Fruit fly (Drosophila melanogaster) whole organism, embryonic: ENCODE data around the gene Eato.
A peak's percentile ranks its signal among the peaks of the same experiment; 100 is the strongest.

Experiments used
- Asciz ChIP-seq: fragments of 200-800 bp; sonication (Bioruptor generic); optimal IDR thresholded peaks from 2 replicates; lab custom pipeline; 2017; ENCODE audit warnings: missing biosample characterization, mild to moderate bottlenecking, missing genetic modification characterization, missing genetic modification reagents
- CG10209 ChIP-seq: fragments of 200-800 bp; sonication (Bioruptor generic); optimal IDR thresholded peaks from 3 replicates; lab custom pipeline; 2017; ENCODE audit warnings: missing biosample characterization, mild to moderate bottlenecking, missing genetic modification characterization, missing genetic modification reagents
- CG11723 ChIP-seq: fragments of 200-800 bp; sonication (Bioruptor generic); optimal IDR thresholded peaks from 2 replicates; lab custom pipeline; 2017; ENCODE audit warnings: missing biosample characterization, mild to moderate bottlenecking, missing genetic modification characterization
- CG12769 ChIP-seq: fragments of 200-800 bp; sonication (Bioruptor generic); optimal IDR thresholded peaks from 2 replicates; lab custom pipeline; 2019; ENCODE audit warnings: missing biosample characterization, mild to moderate bottlenecking, missing genetic modification characterization, moderate library complexity
- CG13424 ChIP-seq: fragments of 200-800 bp; sonication (Bioruptor generic); optimal IDR thresholded peaks from 2 replicates; lab custom pipeline; 2019; ENCODE audit warnings: missing biosample characterization, mild to moderate bottlenecking, missing genetic modification characterization, moderate library complexity
- CG14860 ChIP-seq: fragments of 200-800 bp; sonication (Bioruptor generic); IDR thresholded peaks from 3 replicates; pipeline ENCODE4 v1.3.6; 2022; ENCODE audit warnings: missing biosample characterization, missing genetic modification characterization; ENCODE audit not compliant: partially characterized antibody
- CG14965 ChIP-seq: fragments of 200-800 bp; sonication (Bioruptor generic); optimal IDR thresholded peaks from 2 replicates; lab custom pipeline; 2016; ENCODE audit warnings: missing biosample characterization, missing genetic modification characterization, borderline replicate concordance
- CG1603 ChIP-seq: fragments of 200-800 bp; sonication (Bioruptor generic); optimal IDR thresholded peaks from 2 replicates; lab custom pipeline; 2019; ENCODE audit warnings: missing biosample characterization, mild to moderate bottlenecking, missing genetic modification characterization, moderate library complexity
- CG16815 ChIP-seq: fragments of 200-800 bp; sonication (Bioruptor generic); optimal IDR thresholded peaks from 3 replicates; lab custom pipeline; 2017; ENCODE audit warnings: missing biosample characterization, mild to moderate bottlenecking, missing genetic modification characterization
- CG17568 ChIP-seq: fragments of 200-800 bp; sonication (Bioruptor generic); optimal IDR thresholded peaks from 2 replicates; lab custom pipeline; 2018; ENCODE audit warnings: missing biosample characterization, mild to moderate bottlenecking, missing genetic modification characterization, moderate library complexity
- CG2678 ChIP-seq: fragments of 200-800 bp; sonication (Bioruptor generic); optimal IDR thresholded peaks from 3 replicates; lab custom pipeline; 2019; ENCODE audit warnings: missing biosample characterization, mild to moderate bottlenecking, missing genetic modification characterization, moderate library complexity
- CG31224 ChIP-seq: fragments of 200-800 bp; sonication (Bioruptor generic); IDR thresholded peaks from 2 replicates; pipeline ENCODE4 v1.3.6; 2022; ENCODE audit warnings: missing biosample characterization, missing genetic modification characterization
- CG32767 ChIP-seq: fragments of 200-800 bp; sonication (Bioruptor generic); IDR thresholded peaks from 2 replicates; pipeline ENCODE4 v1.3.6; 2022; ENCODE audit warnings: missing biosample characterization, missing genetic modification characterization
- CG34376 ChIP-seq: fragments of 200-800 bp; sonication (Bioruptor generic); optimal IDR thresholded peaks from 2 replicates; lab custom pipeline; 2018; ENCODE audit warnings: missing biosample characterization, mild to moderate bottlenecking, missing genetic modification characterization
- CG7963 ChIP-seq: fragments of 200-800 bp; sonication (Bioruptor generic); IDR thresholded peaks from 3 replicates; pipeline ENCODE4 v1.3.6; 2022; ENCODE audit warnings: missing biosample characterization, missing genetic modification characterization; ENCODE audit not compliant: partially characterized antibody
- CG8281 ChIP-seq: fragments of 200-800 bp; sonication (Bioruptor generic); optimal IDR thresholded peaks from 2 replicates; lab custom pipeline; 2018; ENCODE audit warnings: missing biosample characterization, mild to moderate bottlenecking, missing genetic modification characterization, moderate library complexity
- CG8924 ChIP-seq: fragments of 200-800 bp; optimal IDR thresholded peaks from 3 replicates; lab custom pipeline; 2019; ENCODE audit warnings: missing biosample characterization, mild to moderate bottlenecking, missing genetic modification characterization, moderate library complexity
- CG9876 ChIP-seq: fragments of 200-800 bp; sonication (Bioruptor generic); optimal IDR thresholded peaks from 2 replicates; lab custom pipeline; 2016; ENCODE audit warnings: missing biosample characterization, missing genetic modification characterization
- Dll ChIP-seq: fragments of 200-800 bp; sonication (Bioruptor generic); IDR thresholded peaks from 4 replicates; pipeline ENCODE4 v1.3.6; 2022; ENCODE audit warnings: missing biosample characterization, missing genetic modification characterization; ENCODE audit not compliant: partially characterized antibody
- Dref ChIP-seq: fragments of 200-800 bp; sonication (Bioruptor generic); IDR thresholded peaks from 2 replicates; pipeline ENCODE4 v1.3.6; 2022; ENCODE audit warnings: missing biosample characterization, missing genetic modification characterization
- H15 ChIP-seq: fragments of 200-800 bp; sonication (Bioruptor generic); IDR thresholded peaks from 3 replicates; pipeline ENCODE4 v1.3.6; 2022; ENCODE audit warnings: missing biosample characterization, missing genetic modification characterization
- HmgZ ChIP-seq: fragments of 200-800 bp; sonication (Bioruptor generic); optimal IDR thresholded peaks from 2 replicates; lab custom pipeline; 2018; ENCODE audit warnings: missing biosample characterization, mild to moderate bottlenecking, missing genetic modification characterization
- Hsf ChIP-seq: fragments of 200-800 bp; sonication (Bioruptor generic); optimal IDR thresholded peaks from 3 replicates; lab custom pipeline; 2016; ENCODE audit warnings: missing biosample characterization, missing genetic modification characterization
- NfI ChIP-seq: fragments of 200-800 bp; sonication (Bioruptor generic); optimal IDR thresholded peaks from 3 replicates; lab custom pipeline; 2018; ENCODE audit warnings: missing biosample characterization, mild to moderate bottlenecking, missing genetic modification characterization, moderate library complexity
- Opbp ChIP-seq: fragments of 200-800 bp; sonication (Bioruptor generic); IDR thresholded peaks from 3 replicates; pipeline ENCODE4 v1.3.6; 2022; ENCODE audit warnings: missing biosample characterization, missing genetic modification characterization; ENCODE audit not compliant: partially characterized antibody
- Pdp1 ChIP-seq, 2 experiments: fragments of 200-800 bp; sonication (Bioruptor generic); optimal IDR thresholded peaks; 3 replicates each; lab custom pipeline; 2016; ENCODE audit warnings: missing biosample characterization in 2 of 2, missing genetic modification characterization in 2 of 2, mild to moderate bottlenecking in 1 of 2, moderate library complexity in 1 of 2
- Poxn ChIP-seq: fragments of 200-800 bp; sonication (Bioruptor generic); IDR thresholded peaks from 2 replicates; pipeline ENCODE4 v1.3.6; 2022; ENCODE audit warnings: missing biosample characterization, missing genetic modification characterization
- Ptx1 ChIP-seq: fragments of 200-800 bp; sonication (Bioruptor generic); IDR thresholded peaks from 2 replicates; pipeline ENCODE4 v1.3.6; 2022; ENCODE audit warnings: missing biosample characterization, missing genetic modification characterization
- YL-1 ChIP-seq: fragments of 200-800 bp; sonication (Bioruptor generic); optimal IDR thresholded peaks from 3 replicates; lab custom pipeline; 2017; ENCODE audit warnings: missing biosample characterization, mild to moderate bottlenecking, missing genetic modification characterization
- ab ChIP-seq: fragments of 200-800 bp; sonication (Bioruptor generic); optimal IDR thresholded peaks from 2 replicates; lab custom pipeline; 2016; ENCODE audit warnings: missing biosample characterization, missing genetic modification characterization
- bbx ChIP-seq: fragments of 200-800 bp; sonication (Bioruptor generic); IDR thresholded peaks from 2 replicates; pipeline ENCODE4 v1.3.6; 2022; ENCODE audit warnings: missing biosample characterization, missing genetic modification characterization; ENCODE audit not compliant: partially characterized antibody
- bsh ChIP-seq, 2 experiments: fragments of 200-800 bp; sonication (Bioruptor generic); optimal IDR thresholded peaks; 2 replicates each; lab custom pipeline; 2017 to 2018; ENCODE audit warnings: mild to moderate bottlenecking in 2 of 2, missing biosample characterization in 2 of 2, missing genetic modification characterization in 2 of 2, moderate library complexity in 1 of 2
- cg ChIP-seq: fragments of 200-800 bp; sonication (Bioruptor generic); optimal IDR thresholded peaks from 3 replicates; lab custom pipeline; 2019; ENCODE audit warnings: missing biosample characterization, mild to moderate bottlenecking, missing genetic modification characterization, moderate library complexity
- da ChIP-seq: fragments of 200-800 bp; sonication (Bioruptor generic); optimal IDR thresholded peaks from 2 replicates; lab custom pipeline; 2016; ENCODE audit warnings: missing biosample characterization, missing genetic modification characterization
- dati ChIP-seq: fragments of 200-800 bp; sonication (Bioruptor generic); IDR thresholded peaks from 2 replicates; pipeline ENCODE4 v1.3.6; 2022; ENCODE audit warnings: missing biosample characterization, missing genetic modification characterization
- dimm ChIP-seq: fragments of 200-800 bp; sonication (Bioruptor generic); IDR thresholded peaks from 2 replicates; pipeline ENCODE4 v1.3.6; 2022; ENCODE audit warnings: missing biosample characterization, missing genetic modification characterization
- fd3F ChIP-seq: fragments of 200-800 bp; sonication (Bioruptor generic); optimal IDR thresholded peaks from 2 replicates; lab custom pipeline; 2018; ENCODE audit warnings: missing biosample characterization, mild to moderate bottlenecking, missing genetic modification characterization, moderate library complexity
- gcm2 ChIP-seq: fragments of 200-800 bp; sonication (Bioruptor generic); optimal IDR thresholded peaks from 2 replicates; lab custom pipeline; 2016; ENCODE audit warnings: missing biosample characterization, missing genetic modification characterization
- grn ChIP-seq: fragments of 200-800 bp; sonication (Bioruptor generic); optimal IDR thresholded peaks from 3 replicates; lab custom pipeline; 2017; ENCODE audit warnings: missing biosample characterization, missing genetic modification characterization
- gt ChIP-seq: fragments of 200-800 bp; sonication (Bioruptor generic); IDR thresholded peaks from 2 replicates; pipeline ENCODE4 v1.3.6; 2022; ENCODE audit warnings: missing biosample characterization, missing genetic modification characterization
- ken ChIP-seq: fragments of 200-800 bp; sonication (Bioruptor generic); IDR thresholded peaks from 3 replicates; pipeline ENCODE4 v1.3.6; 2022; ENCODE audit warnings: missing biosample characterization, missing genetic modification characterization
- org-1 ChIP-seq: fragments of 200-800 bp; sonication (Bioruptor generic); optimal IDR thresholded peaks from 2 replicates; lab custom pipeline; 2017; ENCODE audit warnings: missing biosample characterization, missing genetic modification characterization
- prd ChIP-seq, 3 experiments: fragments of >200 bp in 2 of 3; fragments of 200-800 bp in 1 of 3; sonication (Bioruptor generic) in 1 of 3; optimal IDR thresholded peaks in 2 of 3; IDR thresholded peaks in 1 of 3; 2 replicates in 2 of 3; 3 replicates in 1 of 3; pipeline versions ENCODE4 v1.3.6 to Lab custom; 2017 to 2022; ENCODE audit warnings: missing biosample characterization in 1 of 3, missing genetic modification characterization in 1 of 3
- row ChIP-seq: fragments of 200-800 bp; sonication (Bioruptor generic); IDR thresholded peaks from 3 replicates; pipeline ENCODE4 v1.3.6; 2022; ENCODE audit warnings: missing biosample characterization, missing genetic modification characterization
- salm ChIP-seq: fragments of 200-800 bp; sonication (Bioruptor generic); optimal IDR thresholded peaks from 2 replicates; lab custom pipeline; 2018; ENCODE audit warnings: missing biosample characterization, mild to moderate bottlenecking, missing genetic modification characterization
- sob ChIP-seq: fragments of 200-800 bp; sonication (Bioruptor generic); IDR thresholded peaks from 2 replicates; pipeline ENCODE4 v1.3.6; 2022; ENCODE audit warnings: missing biosample characterization, missing genetic modification characterization
- tap ChIP-seq: fragments of 200-800 bp; optimal IDR thresholded peaks from 3 replicates; lab custom pipeline; 2019; ENCODE audit warnings: missing biosample characterization, mild to moderate bottlenecking, missing genetic modification characterization, moderate library complexity
- toy ChIP-seq: fragments of 200-800 bp; sonication (Bioruptor generic); IDR thresholded peaks from 2 replicates; pipeline ENCODE4 v1.3.6; 2022; ENCODE audit warnings: missing biosample characterization, missing genetic modification characterization
- twi ChIP-seq: fragments of 200-800 bp; optimal IDR thresholded peaks from 2 replicates; lab custom pipeline; 2019; ENCODE audit warnings: missing biosample characterization, mild to moderate bottlenecking, missing genetic modification characterization, moderate library complexity
- usp ChIP-seq: fragments of >200 bp; optimal IDR thresholded peaks from 2 replicates; lab custom pipeline; 2017; ENCODE audit warnings: missing biosample characterization, missing genetic modification characterization

The Eato gene

DNA sequence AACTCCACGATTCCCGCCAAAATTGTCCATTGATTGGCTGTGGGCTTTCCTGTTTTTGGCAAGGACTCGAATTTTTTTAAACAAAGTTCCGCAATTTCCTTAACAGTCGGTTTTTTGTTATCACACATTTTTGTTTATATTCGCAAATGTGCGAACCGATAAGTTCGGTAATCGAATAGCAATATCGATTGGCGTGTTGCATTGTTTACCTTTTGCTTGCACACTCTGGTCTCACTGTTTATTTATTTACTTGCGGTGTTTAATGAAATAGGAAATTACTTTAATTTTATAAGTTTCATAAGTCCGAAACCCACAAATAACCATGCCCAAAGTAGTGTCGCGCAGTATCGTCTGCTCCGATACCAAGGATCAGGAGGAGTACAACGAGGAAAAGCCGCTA is 27.4 kb downstream of the Eato start, which contains the start of the genes Adat1 and CG16865 (continued):
- TF ChIP-seq gcm2 (GFP tag; lab: Kevin White, UChicago): no peak
- TF ChIP-seq Hsf (GFP tag; lab: Kevin White, UChicago): no peak
- TF ChIP-seq prd (optimal IDR thresholded peaks at IDR 0.05; lab: Kevin White, UChicago): no peak
- no peak for TF ChIP-seq prd (GFP tag; IDR thresholded peaks at IDR 0.05; lab: Robert Waterston, UW)
- peak; percentile 55 for TF ChIP-seq YL-1 (GFP tag; lab: Kevin White, UChicago)
- no peak for TF ChIP-seq HmgZ (tag; lab: Kevin White, UChicago)
- no peak for TF ChIP-seq CG8281 (tag; lab: Kevin White, UChicago)
- TF ChIP-seq Asciz: no peak
- no peak for TF ChIP-seq grn
- TF ChIP-seq CG34376 (GFP tag; lab: Kevin White, UChicago): no peak
- no peak for TF ChIP-seq twi (tag; lab: Kevin White, UChicago)
- no peak for TF ChIP-seq org-1 (GFP tag; lab: Kevin White, UChicago)
- no peak for TF ChIP-seq fd3F
- TF ChIP-seq CG2678 (tag; lab: Kevin White, UChicago): no peak
- TF ChIP-seq NfI (GFP tag; lab: Kevin White, UChicago): no peak
- TF ChIP-seq CG10209: no peak
- TF ChIP-seq H15 (GFP tag; lab: Robert Waterston, UW): no peak
- no peak for TF ChIP-seq CG31224 (GFP tag; lab: Robert Waterston, UW)
- TF ChIP-seq dati (GFP tag; lab: Robert Waterston, UW): no peak
- TF ChIP-seq Poxn (GFP tag; lab: Robert Waterston, UW): no peak
- peak; percentile 56; the same call in 1 of the 3 replicates for TF ChIP-seq CG7963
- TF ChIP-seq salm (tag; lab: Kevin White, UChicago): no peak
- TF ChIP-seq Opbp (GFP tag; lab: Robert Waterston, UW): 0 out of 3 replicates have a peak, but pooled peaks have one; percentile 31
- TF ChIP-seq CG14965 (GFP tag; lab: Kevin White, UChicago): no peak
- TF ChIP-seq CG8924: no peak
- no peak for TF ChIP-seq ken (GFP tag; lab: Robert Waterston, UW)
- no peak for TF ChIP-seq toy
- TF ChIP-seq bsh (GFP tag; optimal IDR thresholded peaks at IDR 0.05; lab: Kevin White, UChicago): no peak
- no peak for TF ChIP-seq CG13424 (tag; lab: Kevin White, UChicago)
- no peak for TF ChIP-seq usp
- TF ChIP-seq CG9876 (GFP tag; lab: Kevin White, UChicago): no peak
- TF ChIP-seq sob: no peak
- no peak for TF ChIP-seq CG11723 (GFP tag; lab: Kevin White, UChicago)
- peak; percentile 72; the same call in 3 of the 4 replicates for TF ChIP-seq Dll (GFP tag; lab: Robert Waterston, UW)
- peak; percentile 80 for TF ChIP-seq Dref (GFP tag; lab: Robert Waterston, UW)
- no peak for TF ChIP-seq CG16815
- no peak for TF ChIP-seq Ptx1 (GFP tag; lab: Robert Waterston, UW)
- TF ChIP-seq bbx (GFP tag; lab: Robert Waterston, UW): peak; percentile 47; the same call in 1 of the 2 replicates
- TF ChIP-seq CG1603 (tag; lab: Kevin White, UChicago): no peak
- no peak for TF ChIP-seq CG17568
- peak in 1 of 2 experiments; percentile 74 for TF ChIP-seq Pdp1 (GFP tag; optimal IDR thresholded peaks at IDR 0.05; lab: Kevin White, UChicago)
- peak; percentile 56; the same call in 2 of the 3 replicates for TF ChIP-seq CG14860
- no peak for TF ChIP-seq cg
- no peak for TF ChIP-seq gt (GFP tag; lab: Robert Waterston, UW)
- no peak for TF ChIP-seq dimm
- no peak for TF ChIP-seq ab
- TF ChIP-seq tap: no peak
- no peak for TF ChIP-seq row (GFP tag; lab: Robert Waterston, UW)
- TF ChIP-seq CG32767 (GFP tag; lab: Robert Waterston, UW): no peak
- no peak for TF ChIP-seq da (GFP tag; lab: Kevin White, UChicago)
- no peak for TF ChIP-seq CG12769 (tag; lab: Kevin White, UChicago)
